Worm (Caenorhabditis elegans) whole organism, L4/young adult: Measurements from ENCODE around the gene C47D12.4.

ENCODE experiments used
- W03F9.2 ChIP-seq: fragments of 150-350 bp; optimal IDR thresholded peaks from 2 replicates; lab custom pipeline; 2014; ENCODE audit warnings: missing biosample characterization, missing genetic modification characterization
- dao-5 ChIP-seq: sonication (generic microtip); optimal IDR thresholded peaks from 2 replicates; lab custom pipeline; 2016; ENCODE audit warnings: missing genotype, missing genetic modification characterization, moderate library complexity, missing compliant biosample characterization
- him-1 ChIP-seq: sonication (generic microtip); optimal IDR thresholded peaks from 2 replicates; lab custom pipeline; 2016; ENCODE audit warnings: missing genotype, missing genetic modification reagents, missing genetic modification characterization, missing compliant biosample characterization

Gene C47D12.4

DNA sequence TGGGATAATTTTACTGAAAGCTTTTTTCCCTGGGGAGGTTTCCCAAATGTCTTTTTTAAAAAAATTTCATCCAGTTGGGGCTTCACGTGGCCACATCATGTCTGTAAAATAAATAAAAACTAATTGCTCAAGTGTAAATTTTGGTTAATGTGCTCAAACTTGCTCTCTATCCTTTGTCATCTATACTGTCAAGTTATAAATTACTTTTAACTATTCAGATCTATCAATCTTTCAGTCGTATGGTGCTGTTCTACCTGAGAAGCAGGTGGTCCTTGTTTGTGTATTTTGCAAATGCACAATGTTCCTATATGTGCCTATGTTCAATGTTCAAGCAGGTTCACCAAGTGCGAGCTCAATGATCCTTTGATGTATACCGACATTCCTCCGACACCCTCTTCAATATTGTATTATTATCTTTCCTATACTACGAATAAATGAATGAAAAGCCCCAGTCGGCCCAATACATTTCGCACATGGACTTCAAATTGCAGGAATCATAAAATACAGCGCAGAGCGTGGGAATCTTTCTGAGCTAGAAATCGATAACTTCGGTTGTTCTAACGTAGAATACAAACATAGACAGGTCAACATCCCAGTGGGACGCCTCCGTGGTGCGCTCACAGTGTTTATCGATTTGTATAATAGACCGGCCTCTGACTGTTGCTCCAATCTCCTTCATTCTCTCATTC is at the start of gene C47D12.4, which contains the start of gene sfxn-1.4:
Gene C47D12.4 (plus strand): TSS at position 639 of the 689 bp plus-strand sequence.
Gene sfxn-1.4 (minus strand): TSS at position 101 of the 689 bp plus-strand sequence.
- TF ChIP-seq him-1 (no peak), W03F9.2 (no peak), dao-5 (tag; lab: Kevin White, UChicago) (no peak)

DNA sequence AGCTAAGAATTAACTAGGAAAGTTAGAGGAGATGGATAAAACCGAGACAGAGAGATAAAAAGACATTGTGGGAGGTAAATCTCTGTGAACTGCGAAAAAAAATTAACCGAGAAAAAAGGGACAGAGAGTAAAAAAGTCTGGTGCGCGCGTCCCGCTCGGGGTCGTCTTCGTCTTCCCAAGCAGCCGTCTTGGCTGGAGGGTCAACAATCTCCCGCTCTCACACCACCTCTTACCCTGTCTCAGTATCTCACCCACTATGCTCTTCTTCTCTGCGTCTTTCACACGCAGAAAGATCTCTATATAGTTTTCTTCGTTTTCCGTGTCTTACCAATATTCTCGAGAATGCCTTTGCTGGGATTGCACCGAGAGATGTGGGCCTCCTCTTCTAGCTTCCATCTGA is 48.9 kb upstream of the C47D12.4 start:
- TF ChIP-seq W03F9.2 (no peak), dao-5 (tag; lab: Kevin White, UChicago) (no peak), him-1 (no peak)

- no peak for TF ChIP-seq dao-5 (tag; lab: Kevin White, UChicago)
- TF ChIP-seq him-1, result no peak
- TF ChIP-seq W03F9.2, result no peak
Measured at ce11 chrII:11633509-11633908, 48.1 kb upstream of the C47D12.4 start, which contains the start of gene din-1. Gene din-1 (minus strand): TSS chrII:11633609.

DNA sequence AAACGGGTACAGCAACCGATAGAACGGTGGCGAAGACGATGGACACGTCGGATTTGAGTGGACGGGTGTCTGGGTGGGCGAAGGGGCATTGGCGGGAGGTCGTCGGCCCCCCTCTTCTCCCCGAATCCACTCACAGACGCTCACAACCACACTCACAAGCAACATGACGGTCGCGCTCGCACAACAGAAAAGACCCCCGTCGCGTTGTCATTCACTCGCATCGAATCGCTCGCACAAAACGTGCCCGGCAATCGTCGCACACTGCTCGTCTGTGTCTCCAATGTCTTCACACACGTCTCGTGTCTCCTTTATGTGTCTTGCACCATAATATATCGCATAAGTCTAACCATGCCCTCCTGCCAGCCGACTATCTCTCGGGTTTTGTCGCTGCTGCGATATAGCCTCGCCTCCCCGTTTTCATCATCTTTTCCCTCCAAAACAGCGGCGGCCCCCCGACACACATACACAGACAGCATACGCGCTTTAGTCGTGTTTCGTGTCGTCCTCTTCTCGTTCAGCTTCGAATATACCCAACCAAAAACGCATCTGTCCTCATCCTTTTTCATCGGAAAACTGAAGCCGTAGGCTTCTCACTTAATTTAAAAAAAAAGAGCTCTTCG is 47.4 kb upstream of the C47D12.4 start:
- TF ChIP-seq him-1 (peak; percentile 74), W03F9.2 (no peak)

ce11 chrII:11634681-11635527 is 46.7 kb upstream of the C47D12.4 start:
- TF ChIP-seq dao-5 (tag; lab: Kevin White, UChicago), result peak; percentile 59
- TF ChIP-seq W03F9.2, result peak; percentile 22
- peak; percentile 38 for TF ChIP-seq him-1

DNA sequence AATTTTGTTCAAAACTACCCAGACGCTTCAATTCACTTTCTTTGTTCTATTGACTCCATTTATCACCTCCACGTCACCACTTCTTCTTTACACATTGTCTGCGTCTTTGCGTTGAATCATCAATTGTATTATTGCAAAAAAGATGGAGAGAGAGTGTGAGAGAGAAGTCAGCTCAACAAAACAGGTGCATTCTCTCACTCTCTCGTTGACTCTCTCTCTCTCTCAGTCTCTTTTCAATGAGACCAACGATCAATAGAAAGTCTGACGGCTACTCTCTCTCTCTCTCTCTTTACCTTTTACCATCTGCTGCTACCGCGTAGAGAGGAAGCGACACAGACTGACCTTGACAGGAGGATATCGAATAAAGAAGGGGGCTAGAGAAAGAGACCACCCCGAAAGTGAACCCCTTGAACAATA is 45.8 kb upstream of the C47D12.4 start:
- TF ChIP-seq dao-5 (tag; lab: Kevin White, UChicago) (no peak), him-1 (peak; percentile 40), W03F9.2 (peak; percentile 45)

- no peak for TF ChIP-seq him-1
- TF ChIP-seq dao-5 (tag; lab: Kevin White, UChicago), result no peak
- no peak for TF ChIP-seq W03F9.2
Measured at ce11 chrII:11636617-11637016, 45.0 kb upstream of the C47D12.4 start.

DNA sequence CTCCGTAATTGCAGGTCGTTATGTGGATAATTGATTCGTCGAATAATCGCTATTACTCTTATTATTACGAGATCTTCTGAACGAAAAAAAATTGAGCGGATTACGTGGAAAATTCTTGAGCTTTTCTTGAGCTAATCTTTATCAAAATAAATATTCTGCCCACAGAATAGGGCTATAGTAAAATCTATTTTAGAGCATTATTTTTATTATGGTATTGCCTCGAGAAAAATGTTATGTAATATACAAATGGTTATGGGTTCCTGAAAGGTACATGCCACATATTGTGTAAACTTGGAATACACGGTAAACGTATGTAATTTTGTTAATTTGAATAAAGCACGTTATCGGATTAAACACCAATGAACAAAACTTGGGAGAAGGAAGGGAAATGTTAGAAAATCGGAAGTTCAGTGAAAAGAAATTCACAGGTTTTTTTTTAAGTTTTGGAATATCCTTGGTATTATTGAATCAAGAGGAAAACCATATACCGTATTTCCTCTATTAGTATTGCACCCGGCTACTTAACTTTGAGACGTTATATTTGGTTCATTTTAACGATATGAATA is 44.3 kb upstream of the C47D12.4 start:
- TF ChIP-seq W03F9.2 (no peak), dao-5 (tag; lab: Kevin White, UChicago) (no peak), him-1 (no peak)

- TF ChIP-seq him-1 (no peak), dao-5 (tag; lab: Kevin White, UChicago) (no peak), W03F9.2 (no peak)
Measured at ce11 chrII:11637817-11638216, 43.8 kb upstream of the C47D12.4 start.

ce11 chrII:11642025-11642424 is 39.5 kb upstream of the C47D12.4 start:
- TF ChIP-seq dao-5 (tag; lab: Kevin White, UChicago) (no peak), W03F9.2 (no peak), him-1 (no peak)

DNA sequence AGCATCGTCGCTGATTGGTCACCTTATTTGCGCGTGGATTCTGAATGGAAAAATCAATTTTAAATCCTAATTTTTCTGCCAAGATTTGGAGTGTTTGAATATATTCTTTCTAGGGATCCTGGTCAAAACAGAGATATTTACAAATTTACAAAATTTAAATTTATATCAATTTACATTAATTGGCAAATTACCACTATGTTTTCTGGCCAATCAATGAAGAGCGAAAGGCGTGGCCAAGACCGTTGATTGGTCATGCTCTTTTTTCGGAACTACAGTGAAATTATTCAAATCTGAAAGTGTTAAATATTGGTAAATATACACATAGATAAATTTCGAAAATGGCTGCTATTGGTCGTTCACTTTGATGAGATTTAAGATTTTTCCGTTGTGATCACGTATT is 38.8 kb upstream of the C47D12.4 start:
- TF ChIP-seq him-1 (no peak), W03F9.2 (no peak), dao-5 (tag; lab: Kevin White, UChicago) (no peak)

- TF ChIP-seq W03F9.2 (no peak), him-1 (no peak), dao-5 (tag; lab: Kevin White, UChicago) (no peak)
Measured at ce11 chrII:11644535-11644934, 37.0 kb upstream of the C47D12.4 start.

ce11 chrII:11645383-11645782 is 36.2 kb upstream of the C47D12.4 start:
- TF ChIP-seq W03F9.2, result no peak
- TF ChIP-seq dao-5 (tag; lab: Kevin White, UChicago), result no peak
- TF ChIP-seq him-1, result no peak

DNA sequence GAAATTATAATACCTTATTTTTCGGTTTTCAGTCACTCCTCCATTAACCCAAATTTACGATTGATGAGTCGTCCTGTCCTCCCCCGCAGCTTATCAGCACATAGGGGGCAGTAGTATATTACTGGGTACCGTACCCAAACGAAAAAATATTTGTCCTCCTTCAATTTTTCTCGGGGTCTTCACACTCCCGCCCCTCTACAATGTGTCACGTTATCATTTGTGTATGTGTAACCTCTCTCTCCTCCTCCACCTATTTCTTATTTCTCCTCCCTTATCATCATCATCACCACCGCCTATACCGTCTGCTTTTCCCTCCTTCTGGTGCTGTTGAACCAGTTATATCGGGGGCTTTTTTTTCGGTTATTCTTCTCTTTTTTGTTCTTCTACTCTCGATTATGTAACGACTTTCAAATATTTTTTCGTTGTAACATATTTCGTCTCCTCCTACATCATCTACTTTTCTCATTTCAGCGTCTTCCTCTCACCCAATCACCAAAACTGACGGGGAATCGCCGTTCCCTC is 35.2 kb upstream of the C47D12.4 start, which contains the start of gene ghi-1:
Gene ghi-1 (plus strand): TSS at position 472 of the 522 bp plus-strand sequence.
- TF ChIP-seq him-1 (no peak), dao-5 (tag; lab: Kevin White, UChicago) (no peak), W03F9.2 (no peak)
